Fruit fly (Drosophila melanogaster): ENCODE data around the gene beat-IV.

beat-IV gene

DNA sequence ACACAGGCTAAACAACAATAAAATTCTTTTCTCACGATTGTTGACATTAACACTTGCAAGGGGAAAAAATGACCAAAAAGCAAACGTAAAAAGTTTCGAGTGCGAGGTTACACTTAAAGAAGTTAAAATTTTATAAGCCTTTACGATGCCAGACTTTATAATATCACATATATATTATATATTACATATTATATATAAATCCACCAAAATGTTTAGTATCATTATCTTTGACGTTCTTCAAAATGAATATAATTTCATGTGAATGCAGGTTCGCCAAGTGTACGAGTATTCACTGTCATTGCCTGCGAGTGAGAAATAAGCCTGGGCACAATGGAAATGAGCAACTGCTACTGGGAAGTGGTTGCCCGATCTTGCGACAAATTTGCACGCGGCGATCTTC, 48.9 kb upstream of the beat-IV start (continued):
- TF ChIP-seq dac (GFP tag; optimal IDR thresholded peaks at IDR 0.05) (no peak), CG8119 (GFP tag; IDR thresholded peaks at IDR 0.05) (peak; percentile 56), esn (GFP tag; optimal IDR thresholded peaks at IDR 0.05) (peak; percentile 81), Smox (GFP tag; optimal IDR thresholded peaks at IDR 0.05) (peak; percentile 67), CG32006 (GFP tag; optimal IDR thresholded peaks at IDR 0.05) (peak; percentile 39), CG16779 (tag; optimal IDR thresholded peaks at IDR 0.05) (no peak), Sox15 (GFP tag; optimal IDR thresholded peaks at IDR 0.05) (peak; percentile 61), acj6 (GFP tag; optimal IDR thresholded peaks at IDR 0.05) (peak; percentile 78), lz (GFP tag; optimal IDR thresholded peaks at IDR 0.05) (peak; percentile 39), net (GFP tag; optimal IDR thresholded peaks at IDR 0.05) (peak; percentile 54), salr (GFP tag; optimal IDR thresholded peaks at IDR 0.05) (peak; percentile 13 to 42), CG11762 (GFP tag; optimal IDR thresholded peaks at IDR 0.05; ENCODE audit: insufficient read depth) (peak; percentile 78), CG8319 (GFP tag; optimal IDR thresholded peaks at IDR 0.05) (peak; percentile 65), CG7368 (GFP tag; optimal IDR thresholded peaks at IDR 0.05) (peak; percentile 62)

DNA sequence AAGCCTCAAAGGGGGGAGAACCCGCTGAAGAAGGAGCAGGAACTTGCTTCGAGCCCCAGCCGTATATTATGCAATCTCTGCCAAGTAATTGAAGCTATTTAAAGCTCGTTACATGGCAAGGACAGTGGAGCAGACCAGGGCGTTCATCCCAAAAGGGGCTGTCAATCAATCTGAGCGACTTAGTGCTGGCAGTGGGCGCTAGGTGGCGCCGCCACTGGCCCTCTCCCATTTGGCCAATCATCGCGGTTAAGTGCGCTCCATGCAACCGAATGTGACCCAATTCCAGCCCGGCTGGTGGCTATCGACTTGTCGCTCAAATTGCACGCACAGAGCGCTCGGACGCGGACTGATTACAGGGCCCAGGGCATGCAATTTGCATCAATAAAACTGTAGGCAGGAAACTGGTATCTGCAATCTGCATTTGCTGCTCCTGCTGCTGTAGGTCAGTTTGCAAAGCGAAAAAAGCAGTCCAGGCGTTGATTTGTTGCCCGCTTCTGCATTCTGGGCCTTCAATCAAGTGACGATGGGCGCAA, 47.7 kb upstream of the beat-IV start:
- TF ChIP-seq CG34406 (GFP tag; optimal IDR thresholded peaks at IDR 0.05) (no peak), ss (GFP tag; optimal IDR thresholded peaks at IDR 0.05) (peak in 1 of 2 experiments; percentile 62), fd85E (GFP tag; optimal IDR thresholded peaks at IDR 0.05) (no peak), Hr38 (GFP tag; optimal IDR thresholded peaks at IDR 0.05) (no peak), lz (GFP tag; optimal IDR thresholded peaks at IDR 0.05) (no peak), OdsH (GFP tag; optimal IDR thresholded peaks at IDR 0.05) (no peak), Blimp-1 (GFP tag; optimal IDR thresholded peaks at IDR 0.05) (no peak), Sox15 (GFP tag; optimal IDR thresholded peaks at IDR 0.05) (no peak), Hr39 (GFP tag; optimal IDR thresholded peaks at IDR 0.05) (no peak)

DNA sequence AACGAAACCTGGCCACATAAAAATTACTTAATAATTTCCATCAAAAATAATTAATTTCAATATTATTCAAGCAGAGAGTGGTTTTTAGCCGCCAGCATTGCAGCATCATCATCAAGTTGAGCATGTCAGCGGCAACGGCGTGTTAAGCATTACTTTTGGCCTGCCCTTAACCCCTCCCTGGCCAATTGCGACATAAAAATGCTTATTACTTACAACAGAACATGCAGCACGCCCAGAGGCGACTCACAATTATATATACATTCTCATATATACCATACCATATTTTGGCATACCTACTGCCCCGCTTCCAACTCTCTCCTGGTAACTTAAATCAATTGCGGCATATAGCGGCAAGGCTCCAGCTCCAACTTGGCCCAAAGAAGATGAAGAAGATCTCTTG, 45.9 kb upstream of the beat-IV start:
- TF ChIP-seq Hr39 (GFP tag; optimal IDR thresholded peaks at IDR 0.05), result no peak
- no peak for TF ChIP-seq CG15336 (GFP tag; IDR thresholded peaks at IDR 0.05)
- TF ChIP-seq Ets96B (tag; optimal IDR thresholded peaks at IDR 0.05), result no peak
- no peak for TF ChIP-seq Eip75B (GFP tag; optimal IDR thresholded peaks at IDR 0.05)
- no peak for TF ChIP-seq CG8632 (GFP tag; optimal IDR thresholded peaks at IDR 0.05)
- no peak for TF ChIP-seq esn (GFP tag; optimal IDR thresholded peaks at IDR 0.05)
- TF ChIP-seq svp (GFP tag), result peak; percentile 56
- peak; percentile 47 for TF ChIP-seq Eip78C (GFP tag)
- no peak for TF ChIP-seq Blimp-1 (GFP tag; optimal IDR thresholded peaks at IDR 0.05)

dm6 chr3R:23519395-23520101, 37.7 kb upstream of the beat-IV start, which contains the start of gene Irk2:
Irk2 (minus strand) TSS chr3R:23519445.
- no peak for TF ChIP-seq spab (GFP tag; optimal IDR thresholded peaks at IDR 0.05)
- TF ChIP-seq cyc (GFP tag; optimal IDR thresholded peaks at IDR 0.05), result no peak
- TF ChIP-seq CG11902 (GFP tag; optimal IDR thresholded peaks at IDR 0.05), result no peak
- TF ChIP-seq Eip75B (GFP tag; optimal IDR thresholded peaks at IDR 0.05), result no peak
- no peak for TF ChIP-seq Eip93F (GFP tag; optimal IDR thresholded peaks at IDR 0.05)
- TF ChIP-seq lz (GFP tag; optimal IDR thresholded peaks at IDR 0.05), result no peak
- no peak for TF ChIP-seq fkh (GFP tag; optimal IDR thresholded peaks at IDR 0.05)
- no peak for TF ChIP-seq dac (GFP tag; optimal IDR thresholded peaks at IDR 0.05)
- peak; percentile 1 for TF ChIP-seq CG16779 (tag; optimal IDR thresholded peaks at IDR 0.05)
- no peak for TF ChIP-seq fd59A (GFP tag; optimal IDR thresholded peaks at IDR 0.05)
- TF ChIP-seq Sox102F (GFP tag; optimal IDR thresholded peaks at IDR 0.05), result peak; percentile 20
- TF ChIP-seq svp (GFP tag), result peak; percentile 15
- no peak for TF ChIP-seq Hr39 (GFP tag; optimal IDR thresholded peaks at IDR 0.05)
- TF ChIP-seq Hr38 (GFP tag; optimal IDR thresholded peaks at IDR 0.05), result no peak
- peak; percentile 18 for TF ChIP-seq CG8632 (GFP tag; optimal IDR thresholded peaks at IDR 0.05)
- peak; percentile 87 for TF ChIP-seq Eip78C (GFP tag)
- TF ChIP-seq Hr4 (GFP tag; optimal IDR thresholded peaks at IDR 0.05), result no peak
- TF ChIP-seq CG34406 (GFP tag; optimal IDR thresholded peaks at IDR 0.05), result peak; percentile 40
- no peak for TF ChIP-seq fd85E (GFP tag; optimal IDR thresholded peaks at IDR 0.05)
- TF ChIP-seq CG9139 (GFP tag; optimal IDR thresholded peaks at IDR 0.05), result no peak
- TF ChIP-seq CG6276 (GFP tag; optimal IDR thresholded peaks at IDR 0.05), result no peak
- no peak for TF ChIP-seq Smox (GFP tag; optimal IDR thresholded peaks at IDR 0.05)
- TF ChIP-seq ss (GFP tag; optimal IDR thresholded peaks at IDR 0.05), result no peak
- no peak for TF ChIP-seq CG3032 (tag; optimal IDR thresholded peaks at IDR 0.05)
- no peak for TF ChIP-seq CG31627 (GFP tag; optimal IDR thresholded peaks at IDR 0.05)
- TF ChIP-seq Sox14 (GFP tag; optimal IDR thresholded peaks at IDR 0.05), result no peak
- no peak for TF ChIP-seq Ets96B (tag; optimal IDR thresholded peaks at IDR 0.05)

Measured in whole organism, prepupa.